Fruit fly (Drosophila melanogaster): Measurements from ENCODE around the gene Cpr65Ax1.
"Not testable (repeated sequence)": the region's sequence is repeated elsewhere in the genome, so short reads cannot be mapped to it uniquely, and the experiment has no call there.

Gene Cpr65Ax1

dm6 chr3L:6147887-6148286 is at the start of gene Cpr65Ax1:
Gene Cpr65Ax1 (minus strand): TSS chr3L:6147987.
- TF ChIP-seq CG17801 (GFP tag; optimal IDR thresholded peaks at IDR 0.05; ENCODE audit: partially characterized antibody) = not testable (repeated sequence)

dm6 chr3L:6193556-6194114 is 45.8 kb upstream of the Cpr65Ax1 start:
- no peak for TF ChIP-seq CG17801 (GFP tag; optimal IDR thresholded peaks at IDR 0.05; ENCODE audit: partially characterized antibody)

- TF ChIP-seq CG17801 (GFP tag; optimal IDR thresholded peaks at IDR 0.05; ENCODE audit: partially characterized antibody) = peak; percentile 77
Observed at dm6 chr3L:6192822-6193555, 45.2 kb upstream of the Cpr65Ax1 start, which contains the start of the genes Sf3b6 and Tnpo. Gene Sf3b6 (minus strand): TSS chr3L:6193179. Gene Tnpo (plus strand): TSS chr3L:6193480.

- TF ChIP-seq CG17801 (GFP tag; optimal IDR thresholded peaks at IDR 0.05; ENCODE audit: partially characterized antibody) = peak; percentile 63
Observed at dm6 chr3L:6188995-6189927, 41.5 kb upstream of the Cpr65Ax1 start, which contains the start of the genes D19A and CG7386. Gene D19A (minus strand): TSS chr3L:6189123. Gene CG7386 (plus strand): TSS chr3L:6189745.

dm6 chr3L:6184884-6185438 is 37.2 kb upstream of the Cpr65Ax1 start, which contains the start of the genes D19B and CG43293:
Gene D19B (minus strand): TSS chr3L:6184920.
Gene CG43293 (plus strand): TSS chr3L:6185189.
- peak; percentile 69 for TF ChIP-seq CG17801 (GFP tag; optimal IDR thresholded peaks at IDR 0.05; ENCODE audit: partially characterized antibody)

- TF ChIP-seq CG17801 (GFP tag; optimal IDR thresholded peaks at IDR 0.05; ENCODE audit: partially characterized antibody) = peak; percentile 61
Observed at dm6 chr3L:6181776-6182175, 34.0 kb upstream of the Cpr65Ax1 start, which contains the start of gene CG10274. Gene CG10274 (minus strand): TSS chr3L:6181829.

- TF ChIP-seq CG17801 (GFP tag; optimal IDR thresholded peaks at IDR 0.05; ENCODE audit: partially characterized antibody) = peak; percentile 36
Observed at dm6 chr3L:6173826-6174255, 26.1 kb upstream of the Cpr65Ax1 start, which contains the start of the genes fmt and CG7376. Gene fmt (minus strand): TSS chr3L:6173880. Gene CG7376 (plus strand): TSS chr3L:6174248.

dm6 chr3L:6162483-6163128 is 14.8 kb upstream of the Cpr65Ax1 start, which contains the start of gene Prdm13:
Gene Prdm13 (plus strand): TSS chr3L:6163127.
- TF ChIP-seq CG17801 (GFP tag; optimal IDR thresholded peaks at IDR 0.05; ENCODE audit: partially characterized antibody) = no peak

- no peak for TF ChIP-seq CG17801 (GFP tag; optimal IDR thresholded peaks at IDR 0.05; ENCODE audit: partially characterized antibody)
Observed at dm6 chr3L:6161997-6162396, 14.2 kb upstream of the Cpr65Ax1 start.

- TF ChIP-seq CG17801 (GFP tag; optimal IDR thresholded peaks at IDR 0.05; ENCODE audit: partially characterized antibody) = no peak
Observed at dm6 chr3L:6160514-6160913, 12.7 kb upstream of the Cpr65Ax1 start, which contains the start of gene Cpr65Az. Gene Cpr65Az (plus strand): TSS chr3L:6160814.

- TF ChIP-seq CG17801 (GFP tag; optimal IDR thresholded peaks at IDR 0.05; ENCODE audit: partially characterized antibody) = no peak
Observed at dm6 chr3L:6159863-6160262, 12.1 kb upstream of the Cpr65Ax1 start.

- no peak for TF ChIP-seq CG17801 (GFP tag; optimal IDR thresholded peaks at IDR 0.05; ENCODE audit: partially characterized antibody)
Observed at dm6 chr3L:6158530-6158929, 10.7 kb upstream of the Cpr65Ax1 start, which contains the start of gene Cpr65Ay. Gene Cpr65Ay (minus strand): TSS chr3L:6158630.

- TF ChIP-seq CG17801 (GFP tag; optimal IDR thresholded peaks at IDR 0.05; ENCODE audit: partially characterized antibody) = no peak
Observed at dm6 chr3L:6157327-6158032, 9.7 kb upstream of the Cpr65Ax1 start, which contains the start of gene CG13297. Gene CG13297 (minus strand): TSS chr3L:6157377.
